Fruit fly (Drosophila melanogaster): ENCODE data around the gene Esyt2.
A peak's percentile ranks its signal among the peaks of the same experiment; 100 is the strongest.

DNA sequence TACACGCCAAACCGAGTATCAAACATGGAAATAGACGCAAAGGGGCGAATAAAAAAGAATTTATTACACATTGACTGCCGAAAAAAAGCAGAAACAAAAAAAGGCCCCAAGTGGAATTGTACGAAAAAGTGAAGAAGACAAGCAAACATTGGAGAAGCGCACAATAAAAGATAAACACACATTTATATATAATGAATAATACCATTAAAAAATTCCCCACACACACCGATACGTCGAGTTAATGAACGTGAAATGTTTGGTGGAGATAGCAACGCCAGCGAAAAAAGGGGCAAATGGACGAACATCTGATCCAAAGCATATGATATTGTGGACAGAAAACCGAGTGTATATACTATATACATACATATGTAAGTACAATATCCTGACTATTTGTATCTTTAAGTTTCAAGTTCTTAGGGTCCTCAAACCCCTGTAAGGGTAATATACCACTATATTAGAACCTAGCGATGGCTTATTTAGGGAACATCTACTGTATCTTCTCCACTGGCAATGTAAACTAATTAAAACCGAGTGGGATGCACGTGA, 20.4 kb downstream of the Esyt2 start:
- TF ChIP-seq pan (optimal IDR thresholded peaks at IDR 0.05) = no peak
- TF ChIP-seq CG32264 (GFP tag; optimal IDR thresholded peaks at IDR 0.05) = no peak
- TF ChIP-seq Rel (GFP tag; optimal IDR thresholded peaks at IDR 0.05) = peak; percentile 8
- peak; percentile 77 for TF ChIP-seq Rel (tag; optimal IDR thresholded peaks at IDR 0.05)
- TF ChIP-seq psq (GFP tag; optimal IDR thresholded peaks at IDR 0.05) = peak; percentile 54
- TF ChIP-seq foxo (GFP tag; optimal IDR thresholded peaks at IDR 0.05) = no peak
- no peak for TF ChIP-seq jim (GFP tag; optimal IDR thresholded peaks at IDR 0.05)
